Worm (Caenorhabditis elegans): ENCODE results near the gene snx-14.

- TF ChIP-seq ama-1 (optimal IDR thresholded peaks at IDR 0.05) (no peak), elt-1 (tag; optimal IDR thresholded peaks at IDR 0.05) (no peak), fkh-10 (GFP tag; optimal IDR thresholded peaks at IDR 0.05) (no peak), jun-1 (tag; optimal IDR thresholded peaks at IDR 0.05) (no peak), unc-62 (GFP tag; optimal IDR thresholded peaks at IDR 0.05) (no peak)
Observed at ce11 chrII:13485119-13485518, 45.9 kb downstream of the snx-14 start.
